Worm (Caenorhabditis elegans) whole organism, young adult: ENCODE measurements around the gene epic-2.

Source experiments
- B0261.1 ChIP-seq: sonication (generic microtip); optimal IDR thresholded peaks from 2 replicates; lab custom pipeline; 2016; ENCODE audit warnings: mild to moderate bottlenecking, missing genetic modification characterization, moderate library complexity, missing compliant biosample characterization
- F23B12.7 ChIP-seq: sonication (generic microtip); optimal IDR thresholded peaks from 2 replicates; lab custom pipeline; 2017; ENCODE audit warnings: missing genetic modification characterization, mild to moderate bottlenecking, missing compliant biosample characterization, antibody characterized with exemption, moderate library complexity; ENCODE audit not compliant: insufficient read depth
- F39B2.1 ChIP-seq: fragments of 200-800 bp; sonication (Bioruptor generic); IDR thresholded peaks from 2 replicates; pipeline ENCODE4 v1.3.6; 2022; ENCODE audit warnings: missing genetic modification reagents, missing genetic modification characterization, missing compliant biosample characterization
- F52B5.7 ChIP-seq: sonication (generic microtip); optimal IDR thresholded peaks from 2 replicates; lab custom pipeline; 2016; ENCODE audit warnings: mild to moderate bottlenecking, missing genetic modification characterization, missing compliant biosample characterization
- Y79H2A.3 ChIP-seq: fragments of 200-800 bp; sonication (Bioruptor generic); conservative IDR thresholded peaks from 2 replicates; pipeline ENCODE4 v1.3.6; 2022; ENCODE audit warnings: missing genetic modification reagents, missing genetic modification characterization, missing compliant biosample characterization
- Y95B8A.8 ChIP-seq: fragments of 200-800 bp; sonication (Bioruptor generic); IDR thresholded peaks from 2 replicates; pipeline ENCODE4 v1.3.6; 2022; ENCODE audit warnings: missing genetic modification reagents, missing genetic modification characterization, missing compliant biosample characterization
- ama-1 ChIP-seq, 3 experiments: fragments of 150-350 bp in 1 of 3; sonication (generic microtip) in 2 of 3; optimal IDR thresholded peaks; 2 replicates each; lab custom pipeline; 2014 to 2018; ENCODE audit warnings: missing biosample characterization in 2 of 3, missing genetic modification characterization in 2 of 3, missing genetic modification reagents in 2 of 3
- aptf-2 ChIP-seq: fragments of 200-800 bp; sonication (Bioruptor generic); conservative IDR thresholded peaks from 2 replicates; pipeline ENCODE4 v1.3.6; 2022; ENCODE audit warnings: missing genetic modification reagents, missing genetic modification characterization, missing compliant biosample characterization
- aptf-3 ChIP-seq: fragments of 200-800 bp; sonication (Bioruptor generic); IDR thresholded peaks from 2 replicates; pipeline ENCODE4 v1.3.6; 2022; ENCODE audit warnings: missing genetic modification characterization, missing compliant biosample characterization
- atf-7 ChIP-seq: sonication (generic microtip); optimal IDR thresholded peaks from 2 replicates; lab custom pipeline; 2017; ENCODE audit warnings: mild to moderate bottlenecking, missing genetic modification characterization, missing compliant biosample characterization
- athp-1 ChIP-seq: sonication (generic microtip); optimal IDR thresholded peaks from 2 replicates; lab custom pipeline; 2017; ENCODE audit warnings: mild to moderate bottlenecking, missing genetic modification characterization, missing compliant biosample characterization
- attf-3 ChIP-seq: fragments of 200-800 bp; sonication (Bioruptor generic); conservative IDR thresholded peaks from 2 replicates; pipeline ENCODE4 v1.3.6; 2022; ENCODE audit warnings: missing genetic modification reagents, missing genetic modification characterization, missing compliant biosample characterization
- attf-5 ChIP-seq: fragments of 200-800 bp; sonication (Bioruptor generic); optimal IDR thresholded peaks from 2 replicates; lab custom pipeline; 2018; ENCODE audit warnings: mild to moderate bottlenecking, missing genetic modification characterization, missing compliant biosample characterization
- bed-1 ChIP-seq: fragments of 200-800 bp; sonication (Bioruptor generic); IDR thresholded peaks from 2 replicates; pipeline ENCODE4 v1.3.6; 2022; ENCODE audit warnings: missing genetic modification reagents, missing genetic modification characterization, missing compliant biosample characterization
- cebp-1 ChIP-seq, 2 experiments: fragments of 200-800 bp in 1 of 2; sonication (Bioruptor generic) in 1 of 2; sonication (generic microtip) in 1 of 2; IDR thresholded peaks in 1 of 2; optimal IDR thresholded peaks in 1 of 2; 2 replicates each; pipeline versions ENCODE4 v1.3.6 to Lab custom; 2017 to 2022; ENCODE audit warnings: missing compliant biosample characterization in 2 of 2, missing genetic modification characterization in 2 of 2, mild to moderate bottlenecking in 1 of 2, missing genetic modification reagents in 1 of 2, moderate library complexity in 1 of 2
- cebp-2 ChIP-seq: fragments of 200-800 bp; sonication (Bioruptor generic); IDR thresholded peaks from 2 replicates; pipeline ENCODE4 v1.3.6; 2022; ENCODE audit warnings: missing genetic modification characterization, missing compliant biosample characterization
- ceh-100 ChIP-seq: fragments of 200-800 bp; sonication (Bioruptor generic); IDR thresholded peaks from 2 replicates; pipeline ENCODE4 v1.3.6; 2022; ENCODE audit warnings: missing genetic modification reagents, missing genetic modification characterization, missing compliant biosample characterization
- ceh-40 ChIP-seq: fragments of 200-800 bp; sonication (Bioruptor generic); IDR thresholded peaks from 2 replicates; pipeline ENCODE4 v1.3.6; 2022; ENCODE audit warnings: missing genetic modification characterization, missing compliant biosample characterization
- dox-1 ChIP-seq: fragments of 200-800 bp; sonication (Bioruptor generic); IDR thresholded peaks from 2 replicates; pipeline ENCODE4 v1.3.6; 2022; ENCODE audit warnings: missing genetic modification reagents, missing genetic modification characterization, missing compliant biosample characterization
- dpl-1 ChIP-seq: fragments of 150-350 bp; optimal IDR thresholded peaks from 2 replicates; lab custom pipeline; 2014; ENCODE audit warnings: missing biosample characterization, missing genetic modification reagents, missing genetic modification characterization
- egl-18 ChIP-seq: fragments of 200-800 bp; sonication (Bioruptor generic); IDR thresholded peaks from 2 replicates; pipeline ENCODE4 v1.3.6; 2022; ENCODE audit warnings: missing genetic modification reagents, missing genetic modification characterization, missing compliant biosample characterization
- egl-44 ChIP-seq: fragments of 200-800 bp; sonication (Bioruptor generic); IDR thresholded peaks from 2 replicates; pipeline ENCODE4 v1.3.6; 2022; ENCODE audit warnings: missing genetic modification reagents, missing genetic modification characterization, missing compliant biosample characterization
- hlh-26 ChIP-seq: fragments of 200-800 bp; sonication (Bioruptor generic); conservative IDR thresholded peaks from 2 replicates; pipeline ENCODE4 v1.3.6; 2022; ENCODE audit warnings: missing genetic modification reagents, missing genetic modification characterization, missing compliant biosample characterization
- hrde-1 ChIP-seq: sonication (generic microtip); optimal IDR thresholded peaks from 2 replicates; lab custom pipeline; 2016; ENCODE audit warnings: missing genetic modification characterization, mild to moderate bottlenecking, missing compliant biosample characterization, moderate library complexity, missing genotype, missing genetic modification reagents, borderline replicate concordance
- hsf-1 ChIP-seq: fragments of 200-800 bp; sonication (Bioruptor generic); IDR thresholded peaks from 2 replicates; pipeline ENCODE4 v1.3.6; 2022; ENCODE audit warnings: missing genetic modification reagents, missing genetic modification characterization, missing compliant biosample characterization
- lin-26 ChIP-seq: fragments of 200-800 bp; sonication (Bioruptor generic); IDR thresholded peaks from 2 replicates; pipeline ENCODE4 v1.3.6; 2022; ENCODE audit warnings: missing genetic modification reagents, missing genetic modification characterization, missing compliant biosample characterization
- mel-28 ChIP-seq: sonication (generic microtip); optimal IDR thresholded peaks from 2 replicates; lab custom pipeline; 2016; ENCODE audit warnings: borderline replicate concordance, mild to moderate bottlenecking, missing genetic modification characterization, missing compliant biosample characterization
- mes-4 ChIP-seq: sonication (generic microtip); optimal IDR thresholded peaks from 2 replicates; lab custom pipeline; 2016; ENCODE audit warnings: missing genotype, missing genetic modification characterization, missing compliant biosample characterization
- nhr-90 ChIP-seq: sonication (generic microtip); optimal IDR thresholded peaks from 2 replicates; lab custom pipeline; 2016; ENCODE audit warnings: missing genotype, mild to moderate bottlenecking, missing genetic modification characterization, missing compliant biosample characterization
- pbrm-1 ChIP-seq: fragments of 200-800 bp; sonication (Bioruptor generic); IDR thresholded peaks from 2 replicates; pipeline ENCODE4 v1.3.6; 2022; ENCODE audit warnings: missing genetic modification reagents, missing genetic modification characterization, missing compliant biosample characterization
- somi-1 ChIP-seq: fragments of 200-800 bp; sonication (Bioruptor generic); optimal IDR thresholded peaks from 2 replicates; lab custom pipeline; 2018; ENCODE audit warnings: mild to moderate bottlenecking, missing genetic modification characterization, missing compliant biosample characterization
- tbp1 ChIP-seq: fragments of 200-800 bp; sonication (Bioruptor generic); optimal IDR thresholded peaks from 2 replicates; lab custom pipeline; 2018; ENCODE audit warnings: mild to moderate bottlenecking, missing genetic modification characterization, missing compliant biosample characterization
- unc-130 ChIP-seq: sonication (generic microtip); optimal IDR thresholded peaks from 2 replicates; lab custom pipeline; 2016; ENCODE audit warnings: missing genetic modification reagents, missing genetic modification characterization, missing compliant biosample characterization
- unc-62 ChIP-seq: fragments of 150-350 bp; optimal IDR thresholded peaks from 2 replicates; lab custom pipeline; 2014; ENCODE audit warnings: missing biosample characterization, missing genetic modification reagents, missing genetic modification characterization
- zim-3 ChIP-seq: sonication (generic microtip); optimal IDR thresholded peaks from 2 replicates; lab custom pipeline; 2017; ENCODE audit warnings: mild to moderate bottlenecking, missing genetic modification characterization, moderate library complexity, missing compliant biosample characterization
- ztf-18 ChIP-seq: sonication (generic microtip); optimal IDR thresholded peaks from 2 replicates; lab custom pipeline; 2016; ENCODE audit warnings: missing genotype, mild to moderate bottlenecking, missing genetic modification characterization, missing compliant biosample characterization
- ztf-26 ChIP-seq: sonication (generic microtip); optimal IDR thresholded peaks from 2 replicates; lab custom pipeline; 2017; ENCODE audit warnings: missing genetic modification characterization, missing compliant biosample characterization

epic-2 gene

ce11 chrIV:1679227-1679626, 41.4 kb upstream of the epic-2 start:
- TF ChIP-seq F52B5.7 (tag; lab: Kevin White, UChicago), result no peak
- no peak for TF ChIP-seq hsf-1 (GFP tag; lab: Robert Waterston, UW)

ce11 chrIV:1682066-1682465, 38.5 kb upstream of the epic-2 start, which contains the start of gene Y41D4B.24:
Y41D4B.24 (minus strand) TSS chrIV:1682166.
- TF ChIP-seq attf-3, result no peak
- TF ChIP-seq ceh-100 (GFP tag; lab: Robert Waterston, UW), result no peak
- no peak for TF ChIP-seq Y79H2A.3
- TF ChIP-seq tbp1 (GFP tag; lab: Kevin White, UChicago), result no peak

- TF ChIP-seq nhr-90 (tag; lab: Kevin White, UChicago) (no peak), ceh-100 (GFP tag; lab: Robert Waterston, UW) (peak; percentile 87)
Observed at ce11 chrIV:1687151-1687550, 33.4 kb upstream of the epic-2 start.

ce11 chrIV:1691651-1692050, 28.9 kb upstream of the epic-2 start:
- TF ChIP-seq F23B12.7 (no peak), dox-1 (no peak), Y95B8A.8 (GFP tag; lab: Robert Waterston, UW) (no peak), zim-3 (tag; lab: Kevin White, UChicago) (no peak), cebp-2 (GFP tag; lab: Robert Waterston, UW) (no peak), atf-7 (tag; lab: Kevin White, UChicago) (no peak), egl-18 (GFP tag; lab: Robert Waterston, UW) (no peak), ceh-100 (GFP tag; lab: Robert Waterston, UW) (no peak), bed-1 (GFP tag; lab: Robert Waterston, UW) (no peak), unc-62 (GFP tag; lab: Kevin White, UChicago) (no peak), unc-130 (GFP tag; lab: Kevin White, UChicago) (no peak), ztf-26 (tag; lab: Kevin White, UChicago) (no peak), F39B2.1 (no peak), aptf-2 (GFP tag; lab: Robert Waterston, UW) (no peak), lin-26 (GFP tag; lab: Robert Waterston, UW) (no peak), ama-1 (optimal IDR thresholded peaks at IDR 0.05; lab: Kevin White, UChicago) (no peak), ama-1 (GFP tag; optimal IDR thresholded peaks at IDR 0.05; lab: Kevin White, UChicago) (no peak), attf-3 (no peak), cebp-1 (GFP tag; IDR thresholded peaks at IDR 0.05; lab: Robert Waterston, UW) (no peak), cebp-1 (tag; optimal IDR thresholded peaks at IDR 0.05; lab: Kevin White, UChicago) (no peak), ceh-40 (no peak), aptf-3 (GFP tag; lab: Robert Waterston, UW) (no peak)

- TF ChIP-seq dpl-1 (GFP tag; lab: Kevin White, UChicago) (no peak), hrde-1 (tag; lab: Kevin White, UChicago) (no peak), dox-1 (no peak), athp-1 (tag; lab: Kevin White, UChicago) (no peak), mes-4 (no peak), egl-18 (GFP tag; lab: Robert Waterston, UW) (no peak), mel-28 (tag; lab: Kevin White, UChicago) (no peak), ztf-18 (no peak), hlh-26 (GFP tag; lab: Robert Waterston, UW) (no peak), somi-1 (GFP tag; lab: Kevin White, UChicago) (no peak), F39B2.1 (no peak), pbrm-1 (GFP tag; lab: Robert Waterston, UW) (no peak), attf-5 (GFP tag; lab: Kevin White, UChicago) (no peak), egl-44 (GFP tag; lab: Robert Waterston, UW) (no peak), B0261.1 (tag; lab: Kevin White, UChicago) (no peak)
Observed at ce11 chrIV:1699599-1699998, 21.0 kb upstream of the epic-2 start, which contains the start of gene bus-2. bus-2 (plus strand) TSS chrIV:1699899.
